Worm (Caenorhabditis elegans): Measurements from ENCODE around the gene W06B4.1.

The W06B4.1 gene

ce11 chrII:4495844-4496243, 24.4 kb downstream of the W06B4.1 start:
- TF ChIP-seq blmp-1 (tag; optimal IDR thresholded peaks at IDR 0.05; ENCODE audit: insufficient read depth) (no peak), fos-1 (tag; optimal IDR thresholded peaks at IDR 0.05) (peak; percentile 64)

ce11 chrII:4505097-4505626, 33.8 kb downstream of the W06B4.1 start, which contains the start of gene camt-1:
camt-1 (minus strand) TSS chrII:4505147.
- no peak for TF ChIP-seq egl-27 (tag; optimal IDR thresholded peaks at IDR 0.05)
- no peak for TF ChIP-seq nhr-77 (tag; optimal IDR thresholded peaks at IDR 0.05)
- TF ChIP-seq nhr-129 (tag; optimal IDR thresholded peaks at IDR 0.05), result peak; percentile 4
- no peak for TF ChIP-seq mab-5 (tag; optimal IDR thresholded peaks at IDR 0.05)

- TF ChIP-seq zag-1 (tag; optimal IDR thresholded peaks at IDR 0.05) (peak; percentile 43), mbf-1 (tag; optimal IDR thresholded peaks at IDR 0.05) (no peak), nhr-129 (tag; optimal IDR thresholded peaks at IDR 0.05) (peak; percentile 84), lsy-2 (tag; optimal IDR thresholded peaks at IDR 0.05) (peak; percentile 45 to 78), unc-39 (tag; optimal IDR thresholded peaks at IDR 0.05) (no peak), ceh-82 (tag; optimal IDR thresholded peaks at IDR 0.05) (no peak), elt-1 (tag; optimal IDR thresholded peaks at IDR 0.05) (no peak), mdl-1 (tag; optimal IDR thresholded peaks at IDR 0.05) (peak; percentile 75 to 88), mab-5 (tag; optimal IDR thresholded peaks at IDR 0.05) (peak; percentile 40), F13H6.1 (tag; optimal IDR thresholded peaks at IDR 0.05) (peak; percentile 84), snpc-4 (tag; optimal IDR thresholded peaks at IDR 0.05) (peak; percentile 57), egl-27 (tag; optimal IDR thresholded peaks at IDR 0.05) (peak; percentile 10), nhr-77 (tag; optimal IDR thresholded peaks at IDR 0.05) (no peak), ceh-16 (tag; optimal IDR thresholded peaks at IDR 0.05) (no peak), unc-62 (GFP tag; optimal IDR thresholded peaks at IDR 0.05) (no peak), gmeb-1 (tag; optimal IDR thresholded peaks at IDR 0.05) (no peak), unc-55 (GFP tag; optimal IDR thresholded peaks at IDR 0.05) (peak; percentile 80), alr-1 (tag; optimal IDR thresholded peaks at IDR 0.05) (no peak), lin-11 (tag; optimal IDR thresholded peaks at IDR 0.05) (peak; percentile 17), ztf-1 (GFP tag; conservative IDR thresholded peaks at IDR 0.05) (no peak), ama-1 (optimal IDR thresholded peaks at IDR 0.05) (no peak), dmd-4 (tag; optimal IDR thresholded peaks at IDR 0.05) (no peak), lin-39 (tag; optimal IDR thresholded peaks at IDR 0.05) (no peak), sem-4 (tag; optimal IDR thresholded peaks at IDR 0.05) (peak; percentile 60), ZK546.5 (tag; optimal IDR thresholded peaks at IDR 0.05) (no peak), elt-3 (tag; optimal IDR thresholded peaks at IDR 0.05) (no peak), aly-2 (tag; optimal IDR thresholded peaks at IDR 0.05) (no peak), blmp-1 (tag; optimal IDR thresholded peaks at IDR 0.05; ENCODE audit: insufficient read depth) (no peak), nhr-6 (tag; optimal IDR thresholded peaks at IDR 0.05) (no peak), peb-1 (tag; optimal IDR thresholded peaks at IDR 0.05) (no peak), nhr-23 (tag; optimal IDR thresholded peaks at IDR 0.05) (no peak), C34F6.9 (tag; optimal IDR thresholded peaks at IDR 0.05) (peak; percentile 82), nhr-237 (tag; optimal IDR thresholded peaks at IDR 0.05) (no peak), skn-1 (tag; optimal IDR thresholded peaks at IDR 0.05) (no peak), nhr-11 (tag; optimal IDR thresholded peaks at IDR 0.05) (no peak), fos-1 (tag; optimal IDR thresholded peaks at IDR 0.05) (peak; percentile 42), lin-13 (GFP tag; optimal IDR thresholded peaks at IDR 0.05) (peak; percentile 45), nhr-25 (tag; optimal IDR thresholded peaks at IDR 0.05) (no peak), ztf-11 (tag; optimal IDR thresholded peaks at IDR 0.05) (no peak), R02D3.7 (tag; optimal IDR thresholded peaks at IDR 0.05) (no peak), crh-2 (tag; optimal IDR thresholded peaks at IDR 0.05) (peak; percentile 76), sma-9 (GFP tag; optimal IDR thresholded peaks at IDR 0.05) (peak; percentile 76), sma-9 (tag; optimal IDR thresholded peaks at IDR 0.05) (no peak), nhr-21 (tag; optimal IDR thresholded peaks at IDR 0.05) (no peak)
Measured at ce11 chrII:4506552-4507291, 35.3 kb downstream of the W06B4.1 start.

All from whole organism, L2 larva.